Fruit fly (Drosophila melanogaster): Measurements from ENCODE around the gene Ubc2.

Gene Ubc2

dm6 chr2L:10767597-10768188 lies at the start of gene Ubc2 (continued):
- TF ChIP-seq CG34376 (GFP tag; optimal IDR thresholded peaks at IDR 0.05) (no peak), twi (tag; optimal IDR thresholded peaks at IDR 0.05) (no peak), dimm (GFP tag; IDR thresholded peaks at IDR 0.05) (no peak), CG14667 (GFP tag; IDR thresholded peaks at IDR 0.05) (no peak), pb (GFP tag; optimal IDR thresholded peaks at IDR 0.05) (no peak), CG10366 (GFP tag; IDR thresholded peaks at IDR 0.05) (no peak), CG7357 (GFP tag; IDR thresholded peaks at IDR 0.05) (no peak), ewg (GFP tag; optimal IDR thresholded peaks at IDR 0.05) (no peak), CG12299 (tag; optimal IDR thresholded peaks at IDR 0.05) (no peak), hth (optimal IDR thresholded peaks at IDR 0.05) (no peak), Ravus (GFP tag; IDR thresholded peaks at IDR 0.05) (no peak), CG9727 (GFP tag; optimal IDR thresholded peaks at IDR 0.05) (no peak), ems (GFP tag; optimal IDR thresholded peaks at IDR 0.05) (no peak), CG1603 (tag; optimal IDR thresholded peaks at IDR 0.05) (peak; percentile 69), Med (GFP tag) (peak; percentile 93), CG1602 (GFP tag; optimal IDR thresholded peaks at IDR 0.05) (no peak), trem (tag; optimal IDR thresholded peaks at IDR 0.05) (peak; percentile 47), pita (GFP tag; optimal IDR thresholded peaks at IDR 0.05) (no peak), Dfd (GFP tag; optimal IDR thresholded peaks at IDR 0.05) (no peak), Ets65A (GFP tag) (no peak), PHDP (tag; optimal IDR thresholded peaks at IDR 0.05) (peak; percentile 29), Antp (GFP tag; optimal IDR thresholded peaks at IDR 0.05) (peak; percentile 44), CG17912 (GFP tag; optimal IDR thresholded peaks at IDR 0.05) (no peak), CG12071 (GFP tag; optimal IDR thresholded peaks at IDR 0.05) (no peak), bigmax (GFP tag; optimal IDR thresholded peaks at IDR 0.05) (no peak), maf-S (GFP tag; optimal IDR thresholded peaks at IDR 0.05) (peak; percentile 11), C15 (GFP tag; IDR thresholded peaks at IDR 0.05) (no peak), fd3F (GFP tag; optimal IDR thresholded peaks at IDR 0.05) (no peak), ranshi (GFP tag; IDR thresholded peaks at IDR 0.05) (no peak), CG30403 (GFP tag; optimal IDR thresholded peaks at IDR 0.05) (peak; percentile 37), fru (optimal IDR thresholded peaks at IDR 0.05) (no peak), z (GFP tag; IDR thresholded peaks at IDR 0.05) (no peak), CG2889 (GFP tag; IDR thresholded peaks at IDR 0.05) (no peak), CG32767 (GFP tag; IDR thresholded peaks at IDR 0.05) (no peak), CG11695 (GFP tag; IDR thresholded peaks at IDR 0.05) (no peak), CG10147 (GFP tag; optimal IDR thresholded peaks at IDR 0.05) (no peak), CG1647 (GFP tag; optimal IDR thresholded peaks at IDR 0.05) (no peak), CG11723 (GFP tag; optimal IDR thresholded peaks at IDR 0.05) (no peak), CG11560 (tag; IDR thresholded peaks at IDR 0.05) (no peak), crp (GFP tag; optimal IDR thresholded peaks at IDR 0.05) (peak in 1 of 2 experiments; percentile 61), CG10462 (GFP tag; optimal IDR thresholded peaks at IDR 0.05) (no peak), NC2α (GFP tag; optimal IDR thresholded peaks at IDR 0.05) (no peak), CG8388 (GFP tag; optimal IDR thresholded peaks at IDR 0.05) (no peak), HLH4C (GFP tag; IDR thresholded peaks at IDR 0.05; ENCODE audit: partially characterized antibody) (peak; percentile 83), CG14710 (tag; optimal IDR thresholded peaks at IDR 0.05) (peak; percentile 57), lilli (GFP tag; optimal IDR thresholded peaks at IDR 0.05) (peak; percentile 63), hbn (GFP tag; IDR thresholded peaks at IDR 0.05; ENCODE audit: partially characterized antibody) (peak; percentile 69), toy (GFP tag; IDR thresholded peaks at IDR 0.05) (no peak), ERR (GFP tag; optimal IDR thresholded peaks at IDR 0.05) (no peak), Poxn (GFP tag; IDR thresholded peaks at IDR 0.05) (no peak), slbo (GFP tag; IDR thresholded peaks at IDR 0.05) (peak; percentile 50), Lpt (GFP tag; optimal IDR thresholded peaks at IDR 0.05) (no peak), Optix (GFP tag; IDR thresholded peaks at IDR 0.05) (no peak)

Data from whole organism, embryonic.